Worm (Caenorhabditis elegans) whole organism, L4/young adult: ENCODE measurements around the gene cku-80.

Experiments used
- dao-5 ChIP-seq: sonication (generic microtip); optimal IDR thresholded peaks from 2 replicates; lab custom pipeline; 2016; ENCODE audit warnings: missing genotype, missing genetic modification characterization, moderate library complexity, missing compliant biosample characterization
- him-1 ChIP-seq: sonication (generic microtip); optimal IDR thresholded peaks from 2 replicates; lab custom pipeline; 2016; ENCODE audit warnings: missing genotype, missing genetic modification reagents, missing genetic modification characterization, missing compliant biosample characterization

ce11 chrIII:4412108-4413009 lies 7.3 kb upstream of the cku-80 start:
- TF ChIP-seq him-1 (tag; lab: Kevin White, UChicago) = no peak
- no peak for TF ChIP-seq dao-5 (tag; lab: Kevin White, UChicago)
